Fruit fly (Drosophila melanogaster): ENCODE results near the gene Dhc1.

The Dhc1 gene

dm6 chr3R:9613124-9613523 is 61.3 kb downstream of the Dhc1 start (continued):
- no peak for TF ChIP-seq fd64A (GFP tag; optimal IDR thresholded peaks at IDR 0.05)
- TF ChIP-seq Hr51 (GFP tag; optimal IDR thresholded peaks at IDR 0.05) = peak; percentile 30 to 72
- no peak for TF ChIP-seq hth (optimal IDR thresholded peaks at IDR 0.05)
- TF ChIP-seq seq (GFP tag; IDR thresholded peaks at IDR 0.05) = peak; percentile 69
- peak; percentile 60 for TF ChIP-seq CG8944 (GFP tag; optimal IDR thresholded peaks at IDR 0.05)
- peak; percentile 40 for TF ChIP-seq fd3F (GFP tag; optimal IDR thresholded peaks at IDR 0.05)
- TF ChIP-seq lilli (GFP tag; optimal IDR thresholded peaks at IDR 0.05) = peak; percentile 81
- TF ChIP-seq Bteb2 (GFP tag; optimal IDR thresholded peaks at IDR 0.05) = peak; percentile 40
- no peak for TF ChIP-seq crol (GFP tag; IDR thresholded peaks at IDR 0.05)
- peak; percentile 10 for TF ChIP-seq run (tag; optimal IDR thresholded peaks at IDR 0.05)
- TF ChIP-seq CG12769 (tag; optimal IDR thresholded peaks at IDR 0.05) = peak; percentile 69
- TF ChIP-seq BEAF-32 (GFP tag; optimal IDR thresholded peaks at IDR 0.05) = no peak
- peak; percentile 79 for TF ChIP-seq lbe (GFP tag; optimal IDR thresholded peaks at IDR 0.05)
- TF ChIP-seq Camta (GFP tag; optimal IDR thresholded peaks at IDR 0.05) = peak; percentile 62
- TF ChIP-seq cad (GFP tag; optimal IDR thresholded peaks at IDR 0.05) = no peak
- TF ChIP-seq CG10959 (GFP tag; IDR thresholded peaks at IDR 0.05) = no peak
- no peak for TF ChIP-seq luna (GFP tag; optimal IDR thresholded peaks at IDR 0.05)
- TF ChIP-seq ken (GFP tag; IDR thresholded peaks at IDR 0.05) = 0 out of 3 replicates have a peak, but pooled peaks have one; percentile 5
- no peak for TF ChIP-seq grn (GFP tag; optimal IDR thresholded peaks at IDR 0.05)
- TF ChIP-seq fru (optimal IDR thresholded peaks at IDR 0.05) = no peak
- TF ChIP-seq CG2712 (tag; optimal IDR thresholded peaks at IDR 0.05) = peak; percentile 46
- TF ChIP-seq Vsx1 (GFP tag; optimal IDR thresholded peaks at IDR 0.05) = peak; percentile 26
- peak; percentile 38 for TF ChIP-seq nmo (GFP tag; optimal IDR thresholded peaks at IDR 0.05)
- no peak for TF ChIP-seq CG15479 (GFP tag; optimal IDR thresholded peaks at IDR 0.05)
- no peak for TF ChIP-seq vnd (GFP tag; IDR thresholded peaks at IDR 0.05; ENCODE audit: partially characterized antibody)
- TF ChIP-seq NC2α (GFP tag; optimal IDR thresholded peaks at IDR 0.05) = no peak
- no peak for TF ChIP-seq Dp (GFP tag; optimal IDR thresholded peaks at IDR 0.05)
- TF ChIP-seq fd102C (GFP tag; optimal IDR thresholded peaks at IDR 0.05) = no peak
- no peak for TF ChIP-seq usp (GFP tag; optimal IDR thresholded peaks at IDR 0.05)
- TF ChIP-seq Poxn (GFP tag; IDR thresholded peaks at IDR 0.05) = 0 out of 2 replicates have a peak, but pooled peaks have one; percentile 8
- peak; percentile 12 for TF ChIP-seq CG7928 (GFP tag; optimal IDR thresholded peaks at IDR 0.05)
- TF ChIP-seq H2.0 (GFP tag; IDR thresholded peaks at IDR 0.05) = peak; percentile 31; the same call in 1 of the 2 replicates
- TF ChIP-seq CG6683 (GFP tag; optimal IDR thresholded peaks at IDR 0.05) = peak; percentile 31
- TF ChIP-seq tup (GFP tag; optimal IDR thresholded peaks at IDR 0.05) = peak; percentile 3
- TF ChIP-seq CG11456 (GFP tag; IDR thresholded peaks at IDR 0.05) = no peak; the same call in 2 of the 3 replicates
- no peak for TF ChIP-seq CG3995 (GFP tag; optimal IDR thresholded peaks at IDR 0.05)
- TF ChIP-seq sd (tag; optimal IDR thresholded peaks at IDR 0.05) = no peak
- peak; percentile 34 for TF ChIP-seq CG18764 (GFP tag; optimal IDR thresholded peaks at IDR 0.05)
- no peak for TF ChIP-seq CG7963 (GFP tag; IDR thresholded peaks at IDR 0.05; ENCODE audit: partially characterized antibody)
- TF ChIP-seq CG31441 (GFP tag; IDR thresholded peaks at IDR 0.05) = peak; percentile 70

- peak; percentile 38 for TF ChIP-seq Bgb (GFP tag; IDR thresholded peaks at IDR 0.05; ENCODE audit: partially characterized antibody)
- no peak for TF ChIP-seq CG5245 (GFP tag; optimal IDR thresholded peaks at IDR 0.05)
- peak; percentile 66 for TF ChIP-seq CG7963 (GFP tag; IDR thresholded peaks at IDR 0.05; ENCODE audit: partially characterized antibody)
- peak; percentile 80 for TF ChIP-seq CG14860 (GFP tag; IDR thresholded peaks at IDR 0.05; ENCODE audit: partially characterized antibody)
- TF ChIP-seq Med (GFP tag) = peak; percentile 63
- TF ChIP-seq CG6791 (GFP tag; IDR thresholded peaks at IDR 0.05; ENCODE audit: partially characterized antibody) = peak; percentile 49; the same call in 1 of the 3 replicates
- peak; percentile 49; the same call in 1 of the 2 replicates for TF ChIP-seq ato (GFP tag; IDR thresholded peaks at IDR 0.05; ENCODE audit: partially characterized antibody)
- peak; percentile 47 for TF ChIP-seq sens (GFP tag)
- peak; percentile 42; the same call in 1 of the 2 replicates for TF ChIP-seq CG9932 (GFP tag; IDR thresholded peaks at IDR 0.05)
- TF ChIP-seq tna (GFP tag; IDR thresholded peaks at IDR 0.05; ENCODE audit: partially characterized antibody) = peak; percentile 75
- peak; percentile 4 for TF ChIP-seq Ssrp (tag; optimal IDR thresholded peaks at IDR 0.05)
- peak; percentile 20 for TF ChIP-seq gem (tag; optimal IDR thresholded peaks at IDR 0.05)
- TF ChIP-seq Sox102F (GFP tag; optimal IDR thresholded peaks at IDR 0.05) = peak; percentile 31
- no peak for TF ChIP-seq CG4360 (GFP tag; IDR thresholded peaks at IDR 0.05)
These were observed 62.2 kb downstream of the Dhc1 start for dm6 chr3R:9612217-9612616.
